Worm (Caenorhabditis elegans) whole organism, midembryonic: ENCODE results near the gene tax-4.

Experiments
- T22C8.4 ChIP-seq: fragments of 200-800 bp; sonication (Bioruptor generic); IDR thresholded peaks from 2 replicates; pipeline ENCODE4 v1.3.6; 2022; ENCODE audit warnings: missing genetic modification characterization, missing compliant biosample characterization
- cog-1 ChIP-seq: sonication (generic microtip); optimal IDR thresholded peaks from 2 replicates; lab custom pipeline; 2016; ENCODE audit warnings: missing genetic modification characterization, missing compliant biosample characterization
- flt-1 ChIP-seq: fragments of 200-800 bp; sonication (Bioruptor generic); IDR thresholded peaks from 2 replicates; pipeline ENCODE4 v1.3.6; 2022; ENCODE audit warnings: missing genetic modification characterization, missing compliant biosample characterization
- klf-2 ChIP-seq: fragments of 200-800 bp; sonication (Bioruptor generic); conservative IDR thresholded peaks from 2 replicates; pipeline ENCODE4 v1.3.6; 2022; ENCODE audit warnings: missing genetic modification reagents, missing genetic modification characterization, missing compliant biosample characterization
- med-1 ChIP-seq: sonication (generic microtip); optimal IDR thresholded peaks from 2 replicates; lab custom pipeline; 2017; ENCODE audit warnings: missing genetic modification characterization, mild to moderate bottlenecking, missing compliant biosample characterization, antibody characterized with exemption, missing genetic modification reagents; ENCODE audit not compliant: insufficient read depth
- ref-1 ChIP-seq: fragments of 200-800 bp; sonication (Bioruptor generic); conservative IDR thresholded peaks from 2 replicates; pipeline ENCODE4 v1.3.6; 2022; ENCODE audit warnings: missing genetic modification reagents, missing genetic modification characterization, missing compliant biosample characterization
- tab-1 ChIP-seq: fragments of 200-800 bp; sonication (Bioruptor generic); IDR thresholded peaks from 2 replicates; pipeline ENCODE4 v1.3.6; 2022; ENCODE audit warnings: missing genetic modification characterization, missing compliant biosample characterization
- ztf-23 ChIP-seq: fragments of 200-800 bp; sonication (Bioruptor generic); IDR thresholded peaks from 2 replicates; pipeline ENCODE4 v1.3.6; 2022; ENCODE audit warnings: missing genetic modification reagents, missing genetic modification characterization, missing compliant biosample characterization
- ztf-29 ChIP-seq: fragments of 200-800 bp; sonication (Bioruptor generic); IDR thresholded peaks from 2 replicates; pipeline ENCODE4 v1.3.6; 2022; ENCODE audit warnings: missing genetic modification reagents, missing genetic modification characterization, missing compliant biosample characterization

tax-4 gene

DNA sequence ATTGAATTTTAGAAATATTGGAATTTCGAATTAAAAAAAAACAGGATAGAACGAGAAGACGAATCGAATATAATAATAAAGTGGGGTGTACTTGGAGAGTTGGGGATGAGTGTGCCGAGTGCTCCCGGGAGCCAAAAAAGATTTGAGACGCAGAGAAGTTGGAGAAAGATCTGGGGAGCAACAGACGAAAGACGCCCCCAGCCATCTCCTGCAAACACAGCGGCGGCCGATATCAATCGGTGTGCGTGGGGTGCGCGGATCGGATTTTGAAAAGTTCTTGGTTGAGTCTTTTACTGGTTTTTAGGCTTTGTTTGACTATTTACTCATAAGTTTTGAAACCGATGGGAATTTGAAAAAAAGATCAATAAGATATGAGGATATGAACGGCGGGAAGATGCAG is 27.5 kb upstream of the tax-4 start, which contains the start of gene nhl-1:
Gene nhl-1 (minus strand): TSS at position 101 of the 400 bp plus-strand sequence.
- TF ChIP-seq cog-1 = no peak
- TF ChIP-seq med-1 (GFP tag; lab: Kevin White, UChicago) = no peak
- no peak for TF ChIP-seq ref-1 (GFP tag; lab: Robert Waterston, UW)
- TF ChIP-seq ztf-23 (GFP tag; lab: Robert Waterston, UW) = no peak
- TF ChIP-seq flt-1 (GFP tag; lab: Robert Waterston, UW) = no peak
- TF ChIP-seq T22C8.4 = no peak
- no peak for TF ChIP-seq ztf-29 (GFP tag; lab: Robert Waterston, UW)
- no peak for TF ChIP-seq tab-1
- no peak for TF ChIP-seq klf-2 (GFP tag; lab: Robert Waterston, UW)

DNA sequence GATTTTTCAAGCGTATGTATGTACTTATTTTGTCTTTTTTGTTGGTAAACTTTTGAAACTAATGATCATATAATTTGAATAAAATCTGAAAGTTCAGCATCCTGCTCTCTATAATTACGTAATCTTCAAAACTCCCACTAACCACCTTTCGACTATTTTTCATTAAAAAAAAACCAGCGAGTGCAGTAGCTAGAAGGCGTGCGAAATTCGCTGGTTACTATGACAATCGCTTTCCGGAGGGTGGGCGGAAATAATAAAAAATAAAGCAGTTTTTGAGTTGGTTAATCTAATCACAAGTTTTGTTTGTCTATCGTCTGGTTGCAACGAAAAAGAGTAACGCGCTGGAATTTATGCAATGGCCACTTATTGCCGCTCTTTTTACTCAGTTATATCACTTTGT is 26.6 kb upstream of the tax-4 start, which contains the start of gene irld-34:
Gene irld-34 (plus strand): TSS at position 301 of the 400 bp plus-strand sequence.
- TF ChIP-seq flt-1 (GFP tag; lab: Robert Waterston, UW) (no peak), cog-1 (no peak), med-1 (GFP tag; lab: Kevin White, UChicago) (no peak), T22C8.4 (no peak), tab-1 (no peak), ztf-29 (GFP tag; lab: Robert Waterston, UW) (no peak), ztf-23 (GFP tag; lab: Robert Waterston, UW) (no peak), klf-2 (GFP tag; lab: Robert Waterston, UW) (no peak)

DNA sequence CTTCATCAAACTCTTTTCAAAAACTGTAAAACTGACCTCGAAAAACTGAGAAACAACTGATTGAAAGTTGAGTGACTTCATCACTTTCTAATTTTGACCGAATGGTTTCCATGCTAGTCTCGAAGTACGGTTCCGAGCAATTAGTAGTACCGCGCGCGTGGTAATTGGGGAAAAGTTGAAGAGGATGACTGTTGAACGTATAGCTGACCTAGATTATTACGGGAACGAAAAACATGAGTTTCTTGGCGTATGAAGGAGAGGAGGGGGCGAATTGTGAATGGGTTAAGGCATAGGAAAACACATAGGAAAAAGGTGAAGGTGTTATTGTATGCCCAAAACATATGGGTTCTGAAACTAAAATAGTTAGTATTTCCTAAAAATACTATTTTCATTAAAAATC is 19.8 kb upstream of the tax-4 start, which contains the start of gene ptr-9:
Gene ptr-9 (minus strand): TSS at position 101 of the 400 bp plus-strand sequence.
- TF ChIP-seq flt-1 (GFP tag; lab: Robert Waterston, UW) (no peak), tab-1 (no peak), cog-1 (no peak), ref-1 (GFP tag; lab: Robert Waterston, UW) (no peak), T22C8.4 (no peak)

DNA sequence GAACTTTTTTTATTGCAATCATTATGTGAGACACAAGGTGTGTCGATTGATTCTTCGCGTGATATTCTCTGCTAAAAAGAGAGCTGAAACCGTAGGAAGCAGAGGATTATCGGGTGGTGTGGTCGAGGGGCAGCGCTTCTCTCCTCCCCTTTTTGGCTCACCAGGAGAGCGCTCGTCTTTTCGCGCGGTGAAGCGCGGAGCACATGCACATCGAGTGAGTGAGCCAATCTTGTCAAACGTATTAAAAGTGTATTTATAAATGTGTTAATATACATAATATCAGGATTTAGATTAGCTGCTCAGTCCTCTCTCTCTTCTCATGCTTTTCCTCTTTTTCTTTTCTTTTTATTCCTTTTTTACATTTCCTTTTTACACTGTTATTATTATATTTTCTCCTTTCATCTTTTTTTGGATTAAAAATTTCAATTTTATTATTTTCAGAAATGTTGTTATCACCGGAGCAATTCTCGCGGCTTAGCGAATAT is 18.7 kb upstream of the tax-4 start, which contains the start of gene dgk-3:
Gene dgk-3 (plus strand): TSS at position 435 of the 485 bp plus-strand sequence.
- no peak for TF ChIP-seq flt-1 (GFP tag; lab: Robert Waterston, UW)
- no peak for TF ChIP-seq ref-1 (GFP tag; lab: Robert Waterston, UW)
- TF ChIP-seq tab-1 = no peak
- TF ChIP-seq med-1 (GFP tag; lab: Kevin White, UChicago) = no peak
- no peak for TF ChIP-seq ztf-29 (GFP tag; lab: Robert Waterston, UW)
- TF ChIP-seq ztf-23 (GFP tag; lab: Robert Waterston, UW) = no peak
- no peak for TF ChIP-seq T22C8.4

DNA sequence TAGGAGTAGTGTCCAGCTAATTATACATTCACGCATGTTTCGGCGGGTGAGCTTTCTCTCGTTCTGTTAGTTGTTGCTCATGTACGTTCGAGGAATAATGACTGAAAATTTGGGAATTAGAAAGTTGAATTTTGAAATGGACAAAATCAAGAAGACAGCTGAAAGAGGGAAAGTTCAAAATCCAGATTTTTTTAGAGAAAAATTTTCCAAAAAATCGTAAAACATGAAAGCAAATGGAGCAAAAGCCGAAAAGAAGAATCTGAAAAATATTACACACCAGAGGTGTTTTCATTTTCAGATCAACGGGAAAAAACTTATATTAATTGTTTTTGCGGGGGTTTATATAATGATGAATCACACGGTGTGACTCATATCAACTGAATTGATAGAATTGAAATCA is 8.6 kb upstream of the tax-4 start, which contains the start of gene ina-1:
Gene ina-1 (minus strand): TSS at position 101 of the 400 bp plus-strand sequence.
- TF ChIP-seq flt-1 (GFP tag; lab: Robert Waterston, UW) = no peak
- TF ChIP-seq ztf-23 (GFP tag; lab: Robert Waterston, UW) = no peak
- TF ChIP-seq klf-2 (GFP tag; lab: Robert Waterston, UW) = no peak
- TF ChIP-seq ref-1 (GFP tag; lab: Robert Waterston, UW) = no peak
- TF ChIP-seq cog-1 = no peak
- TF ChIP-seq T22C8.4 = no peak

DNA sequence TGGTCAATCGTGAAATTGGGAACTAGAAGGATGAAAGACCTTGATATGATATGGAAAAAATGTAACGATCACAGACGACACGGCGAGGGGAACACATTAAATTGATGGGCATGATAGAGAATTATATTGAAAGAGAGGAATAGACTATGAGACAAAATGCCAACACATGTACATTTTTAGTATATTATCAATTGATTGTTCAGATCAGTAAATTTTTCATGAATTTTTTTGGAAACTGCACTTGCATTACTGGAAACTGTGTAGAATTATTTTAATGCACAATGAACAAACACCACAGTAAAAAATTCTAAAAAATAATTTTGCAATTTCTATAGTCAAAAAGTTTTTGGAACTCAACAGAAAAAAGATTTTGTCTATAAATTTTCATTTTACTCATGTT is 8.1 kb upstream of the tax-4 start:
- TF ChIP-seq ztf-23 (GFP tag; lab: Robert Waterston, UW) (no peak), ztf-29 (GFP tag; lab: Robert Waterston, UW) (no peak), cog-1 (no peak), tab-1 (no peak), med-1 (GFP tag; lab: Kevin White, UChicago) (no peak), klf-2 (GFP tag; lab: Robert Waterston, UW) (no peak), ref-1 (GFP tag; lab: Robert Waterston, UW) (no peak), T22C8.4 (no peak), flt-1 (GFP tag; lab: Robert Waterston, UW) (no peak)

DNA sequence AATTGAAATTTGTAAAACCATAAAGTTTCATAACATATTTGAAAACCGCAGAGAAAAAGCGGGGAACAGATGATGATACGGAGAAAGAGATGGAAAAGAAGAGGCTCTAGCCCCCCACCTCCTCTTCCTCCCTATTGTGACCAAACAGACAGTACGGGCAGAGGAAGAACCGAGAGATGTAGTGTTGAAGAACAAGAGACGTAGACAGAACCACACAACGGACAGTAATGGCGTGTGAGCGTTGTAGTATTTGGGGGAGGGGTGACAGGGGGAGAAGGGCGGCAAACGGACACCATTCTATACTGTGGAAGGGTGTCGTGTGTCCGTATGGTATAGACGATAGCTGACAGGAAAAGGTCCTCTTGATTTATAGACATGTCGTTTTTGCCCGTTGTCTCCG is 5.3 kb upstream of the tax-4 start:
- TF ChIP-seq klf-2 (GFP tag; lab: Robert Waterston, UW) (no peak), cog-1 (no peak), tab-1 (no peak), ref-1 (GFP tag; lab: Robert Waterston, UW) (no peak), T22C8.4 (no peak), ztf-23 (GFP tag; lab: Robert Waterston, UW) (no peak), ztf-29 (GFP tag; lab: Robert Waterston, UW) (no peak), med-1 (GFP tag; lab: Kevin White, UChicago) (no peak), flt-1 (GFP tag; lab: Robert Waterston, UW) (no peak)

DNA sequence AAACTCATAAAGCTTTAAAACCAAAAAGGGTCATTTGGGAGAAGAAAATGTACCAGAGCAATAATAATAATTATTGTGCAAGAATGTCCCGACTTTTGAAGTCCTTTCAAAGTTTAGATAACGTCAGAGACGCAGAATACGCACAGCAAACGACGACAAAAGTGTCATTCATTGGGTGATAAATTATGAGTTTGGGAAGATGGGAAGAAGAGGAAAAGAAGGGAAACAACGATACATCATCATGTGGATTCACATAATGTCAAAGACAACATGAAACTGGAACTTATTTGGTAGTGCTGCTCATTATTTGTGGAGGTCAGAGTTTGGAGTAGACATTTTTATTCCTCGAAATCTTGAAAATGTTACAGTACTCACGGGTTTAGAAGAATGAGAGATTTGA is 3.5 kb upstream of the tax-4 start:
- no peak for TF ChIP-seq flt-1 (GFP tag; lab: Robert Waterston, UW)
- no peak for TF ChIP-seq ztf-29 (GFP tag; lab: Robert Waterston, UW)
- TF ChIP-seq T22C8.4 = no peak
- no peak for TF ChIP-seq ref-1 (GFP tag; lab: Robert Waterston, UW)
- no peak for TF ChIP-seq ztf-23 (GFP tag; lab: Robert Waterston, UW)

DNA sequence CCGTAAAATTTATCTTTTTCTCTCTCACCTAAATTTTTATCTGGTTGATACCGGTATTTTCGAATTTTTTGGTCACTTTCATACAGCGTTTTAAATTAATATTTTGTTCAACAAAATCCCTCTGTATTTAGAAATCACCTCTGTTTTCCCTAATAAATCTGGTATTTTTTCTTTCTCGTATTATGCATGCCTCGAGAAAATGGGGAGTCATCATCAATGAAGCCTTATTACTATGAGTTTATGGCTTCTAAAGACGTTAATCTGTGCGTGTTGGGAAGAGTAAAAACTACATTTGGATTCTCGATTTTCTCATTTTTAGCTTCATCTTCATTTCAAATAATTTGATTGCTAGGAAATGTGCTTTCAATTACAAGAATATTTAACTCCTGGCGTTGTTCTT is 4.4 kb downstream of the tax-4 start, which contains the start of gene ZC84.7:
Gene ZC84.7 (plus strand): TSS at position 301 of the 400 bp plus-strand sequence.
- no peak for TF ChIP-seq med-1 (GFP tag; lab: Kevin White, UChicago)
- TF ChIP-seq ztf-23 (GFP tag; lab: Robert Waterston, UW) = no peak
- no peak for TF ChIP-seq cog-1
- no peak for TF ChIP-seq T22C8.4
- TF ChIP-seq ztf-29 (GFP tag; lab: Robert Waterston, UW) = no peak
- TF ChIP-seq flt-1 (GFP tag; lab: Robert Waterston, UW) = no peak
- no peak for TF ChIP-seq ref-1 (GFP tag; lab: Robert Waterston, UW)
- no peak for TF ChIP-seq klf-2 (GFP tag; lab: Robert Waterston, UW)
- TF ChIP-seq tab-1 = no peak

DNA sequence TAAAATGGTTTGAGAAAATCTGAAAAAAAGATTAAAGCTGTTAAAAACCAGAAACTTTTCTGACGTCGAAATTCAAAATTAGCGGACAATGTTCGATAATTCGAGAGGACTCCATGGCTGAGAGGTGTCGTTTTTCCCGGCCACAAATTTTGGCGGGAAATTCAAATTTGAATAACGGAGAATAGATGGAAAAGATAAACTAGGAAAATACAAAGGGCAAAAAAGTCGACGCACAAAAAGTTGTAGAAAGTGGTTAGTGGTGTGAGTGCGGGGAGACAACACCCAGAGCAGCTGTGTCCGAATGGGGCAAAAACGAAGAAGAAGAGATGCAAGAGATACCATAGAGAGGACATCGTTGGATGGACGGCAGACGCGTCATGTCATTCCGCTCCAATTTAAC is 9.7 kb downstream of the tax-4 start, which contains the start of gene cls-3:
Gene cls-3 (minus strand): TSS at position 19 of the 400 bp plus-strand sequence.
- TF ChIP-seq klf-2 (GFP tag; lab: Robert Waterston, UW) (no peak), ztf-23 (GFP tag; lab: Robert Waterston, UW) (no peak), tab-1 (no peak), flt-1 (GFP tag; lab: Robert Waterston, UW) (no peak), med-1 (GFP tag; lab: Kevin White, UChicago) (no peak), ref-1 (GFP tag; lab: Robert Waterston, UW) (no peak), ztf-29 (GFP tag; lab: Robert Waterston, UW) (no peak), cog-1 (no peak), T22C8.4 (no peak)
